Fruit fly (Drosophila melanogaster) S2 (cell line): Measurements from ENCODE around the gene ND-39.

Experiments used
- CG8478 ChIP-seq: fragments of >200 bp; optimal IDR thresholded peaks from 2 replicates; lab custom pipeline; 2018
- CTCF ChIP-seq, 2 experiments: fragments of >200 bp; optimal IDR thresholded peaks; 2 replicates each; lab custom pipeline; 2018

DNA sequence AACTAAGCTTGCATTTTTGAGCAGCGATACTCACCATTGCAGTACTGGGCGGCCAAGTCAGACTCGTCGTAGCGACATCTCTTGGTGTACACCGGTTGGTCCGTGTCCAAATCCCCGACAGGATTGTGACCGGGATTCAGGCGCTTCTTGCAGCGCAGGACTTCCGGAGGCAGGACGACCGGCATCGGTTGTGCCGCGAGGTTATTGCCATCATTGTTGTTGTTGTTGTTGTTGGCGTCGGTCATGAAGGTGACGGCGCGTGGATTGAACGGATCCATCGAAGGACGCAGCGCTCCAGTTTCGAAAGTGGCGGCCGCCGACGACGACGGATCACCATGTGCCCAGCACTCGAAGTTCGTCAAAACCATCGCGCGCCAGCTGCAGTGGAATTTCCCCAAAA, 19.3 kb upstream of the ND-39 start:
- TF ChIP-seq CTCF (optimal IDR thresholded peaks at IDR 0.05; lab: Kevin White, UChicago) (no peak), CG8478 (lab: Kevin White, UChicago) (no peak)
